Comparison of ENCODE assay signal across 4 fruit fly cellular contexts in genomic region chrX:16270795-16271194, dm6.
TF ChIP-seq lines count a peak whose summit lies in the region.

Mfe2 (plus strand) TSS chrX:16270951.

TF ChIP-seq in whole organism, adult, 20 proteins besides CTCF, POLR2A, EP300 and RAD21 (continued from another document):
- TF ChIP-seq tj (GFP tag; optimal IDR thresholded peaks at IDR 0.05; lab: Kevin White, UChicago) (peak; percentile 22), toe (GFP tag; optimal IDR thresholded peaks at IDR 0.05; lab: Kevin White, UChicago) (peak; percentile 49)
TF ChIP-seq in whole organism, adult: peak in this region for 17.

TF ChIP-seq in whole organism, embryonic, 481 proteins besides CTCF, POLR2A, EP300 and RAD21 (continued from another document and continues in another):
- peak; percentile 58 for TF ChIP-seq nmo (GFP tag; optimal IDR thresholded peaks at IDR 0.05; lab: Kevin White, UChicago)
- 0 out of 2 replicates have a peak, but pooled peaks have one; percentile 30 for TF ChIP-seq CG14014 (GFP tag; IDR thresholded peaks at IDR 0.05; lab: Robert Waterston, UW)
- no peak for TF ChIP-seq Eip74EF (GFP tag; optimal IDR thresholded peaks at IDR 0.05; lab: Kevin White, UChicago)
- no peak for TF ChIP-seq Sox100B (GFP tag; optimal IDR thresholded peaks at IDR 0.05; lab: Kevin White, UChicago)
- 0 out of 2 replicates have a peak, but pooled peaks have one; percentile 15 for TF ChIP-seq nerfin-2 (GFP tag; IDR thresholded peaks at IDR 0.05; lab: Robert Waterston, UW; ENCODE audit: partially characterized antibody)
- peak; percentile 98 for TF ChIP-seq CG10267 (tag; optimal IDR thresholded peaks at IDR 0.05; lab: Kevin White, UChicago)
- TF ChIP-seq Dref (GFP tag; IDR thresholded peaks at IDR 0.05; lab: Robert Waterston, UW), result peak; percentile 53
- peak; percentile 81 for TF ChIP-seq CG2120 (GFP tag; optimal IDR thresholded peaks at IDR 0.05; lab: Kevin White, UChicago)
- peak; percentile 28; the same call in 1 of the 2 replicates for TF ChIP-seq Drgx (GFP tag; IDR thresholded peaks at IDR 0.05; lab: Robert Waterston, UW)
- TF ChIP-seq B-H2 (GFP tag; optimal IDR thresholded peaks at IDR 0.05; lab: Kevin White, UChicago), result peak; percentile 77
- TF ChIP-seq Lhr (GFP tag; optimal IDR thresholded peaks at IDR 0.05; lab: Kevin White, UChicago), result peak; percentile 91
- TF ChIP-seq D19A (tag; optimal IDR thresholded peaks at IDR 0.05; lab: Kevin White, UChicago), result no peak
- peak; percentile 48 for TF ChIP-seq CG30020 (tag; optimal IDR thresholded peaks at IDR 0.05; lab: Kevin White, UChicago)
- TF ChIP-seq fru (optimal IDR thresholded peaks at IDR 0.05; lab: Kevin White, UChicago), result no peak
- no peak for TF ChIP-seq D19B (GFP tag; optimal IDR thresholded peaks at IDR 0.05; lab: Kevin White, UChicago)
- peak; percentile 29 for TF ChIP-seq CG10654 (GFP tag; optimal IDR thresholded peaks at IDR 0.05; lab: Kevin White, UChicago)
- no peak for TF ChIP-seq CG7987 (GFP tag; optimal IDR thresholded peaks at IDR 0.05; lab: Kevin White, UChicago)
- TF ChIP-seq ken (GFP tag; IDR thresholded peaks at IDR 0.05; lab: Robert Waterston, UW), result peak; percentile 72
- no peak for TF ChIP-seq cato (GFP tag; optimal IDR thresholded peaks at IDR 0.05; lab: Kevin White, UChicago; ENCODE audit: borderline replicate concordance)
- no peak for TF ChIP-seq CG7357 (GFP tag; IDR thresholded peaks at IDR 0.05; lab: Robert Waterston, UW)
- TF ChIP-seq MBD-R2 (GFP tag; IDR thresholded peaks at IDR 0.05; lab: Robert Waterston, UW), result peak; percentile 66
- TF ChIP-seq GATAe (GFP tag; conservative IDR thresholded peaks at IDR 0.05; lab: Robert Waterston, UW), result no peak
- no peak for TF ChIP-seq Nf-YB (GFP tag; optimal IDR thresholded peaks at IDR 0.05; lab: Kevin White, UChicago)
- peak; percentile 86 for TF ChIP-seq sob (GFP tag; IDR thresholded peaks at IDR 0.05; lab: Robert Waterston, UW)
- peak; percentile 1 for TF ChIP-seq NC2α (GFP tag; optimal IDR thresholded peaks at IDR 0.05; lab: Kevin White, UChicago)
- peak; percentile 59 for TF ChIP-seq p53 (GFP tag; optimal IDR thresholded peaks at IDR 0.05; lab: Kevin White, UChicago)
- TF ChIP-seq mirr (GFP tag; optimal IDR thresholded peaks at IDR 0.05; lab: Kevin White, UChicago), result peak; percentile 17
- peak; percentile 43 for TF ChIP-seq CG1233 (GFP tag; optimal IDR thresholded peaks at IDR 0.05; lab: Kevin White, UChicago)
- TF ChIP-seq fd3F (GFP tag; optimal IDR thresholded peaks at IDR 0.05; lab: Kevin White, UChicago), result no peak
- TF ChIP-seq Chrac-16 (GFP tag; optimal IDR thresholded peaks at IDR 0.05; lab: Kevin White, UChicago), result no peak
- TF ChIP-seq zen (tag; optimal IDR thresholded peaks at IDR 0.05; lab: Kevin White, UChicago), result peak; percentile 44
- TF ChIP-seq CG8290 (GFP tag; optimal IDR thresholded peaks at IDR 0.05; lab: Kevin White, UChicago), result peak; percentile 50
- peak; percentile 22 to 93 for TF ChIP-seq CG8290 (tag; optimal IDR thresholded peaks at IDR 0.05; lab: Kevin White, UChicago)
- peak; percentile 40; the same call in 1 of the 3 replicates for TF ChIP-seq sr (GFP tag; IDR thresholded peaks at IDR 0.05; lab: Robert Waterston, UW)
- no peak for TF ChIP-seq Optix (GFP tag; IDR thresholded peaks at IDR 0.05; lab: Robert Waterston, UW)
- peak; percentile 55; the same call in 1 of the 3 replicates for TF ChIP-seq knrl (GFP tag; IDR thresholded peaks at IDR 0.05; lab: Robert Waterston, UW; ENCODE audit: partially characterized antibody)
- TF ChIP-seq dmrt11E (tag; optimal IDR thresholded peaks at IDR 0.05; lab: Kevin White, UChicago), result no peak
- peak; percentile 36 for TF ChIP-seq unpg (GFP tag; optimal IDR thresholded peaks at IDR 0.05; lab: Kevin White, UChicago)
- no peak for TF ChIP-seq CG12299 (tag; optimal IDR thresholded peaks at IDR 0.05; lab: Kevin White, UChicago)
- peak; percentile 94 for TF ChIP-seq pzg (GFP tag; optimal IDR thresholded peaks at IDR 0.05; lab: Kevin White, UChicago)
- no peak for TF ChIP-seq CG17361 (GFP tag; IDR thresholded peaks at IDR 0.05; lab: Robert Waterston, UW)
- TF ChIP-seq CG12744 (GFP tag; optimal IDR thresholded peaks at IDR 0.05; lab: Kevin White, UChicago), result peak; percentile 54

TF ChIP-seq in whole organism, prepupa, 60 proteins besides CTCF, POLR2A, EP300 and RAD21 (continued from another document):
- peak; percentile 45 for TF ChIP-seq Hr39 (GFP tag; optimal IDR thresholded peaks at IDR 0.05; lab: Kevin White, UChicago)
- peak; percentile 42 for TF ChIP-seq esn (GFP tag; optimal IDR thresholded peaks at IDR 0.05; lab: Kevin White, UChicago)
- no peak for TF ChIP-seq fkh (GFP tag; optimal IDR thresholded peaks at IDR 0.05; lab: Kevin White, UChicago)
- no peak; the same call in 2 of the 3 replicates for TF ChIP-seq CG8119 (GFP tag; IDR thresholded peaks at IDR 0.05; lab: Robert Waterston, UW)
- no peak for TF ChIP-seq CG6792 (GFP tag; optimal IDR thresholded peaks at IDR 0.05; lab: Kevin White, UChicago)
- peak; percentile 70 for TF ChIP-seq Eip78C (GFP tag; lab: Kevin White, UChicago)
- TF ChIP-seq pdm3 (GFP tag; optimal IDR thresholded peaks at IDR 0.05; lab: Kevin White, UChicago), result no peak
- no peak for TF ChIP-seq Lpt (GFP tag; optimal IDR thresholded peaks at IDR 0.05; lab: Kevin White, UChicago)
- TF ChIP-seq CG7368 (GFP tag; optimal IDR thresholded peaks at IDR 0.05; lab: Kevin White, UChicago), result peak; percentile 40
- peak; percentile 20 for TF ChIP-seq CG3032 (tag; optimal IDR thresholded peaks at IDR 0.05; lab: Kevin White, UChicago)
- no peak for TF ChIP-seq Blimp-1 (GFP tag; optimal IDR thresholded peaks at IDR 0.05; lab: Kevin White, UChicago)
- no peak for TF ChIP-seq CG11762 (GFP tag; optimal IDR thresholded peaks at IDR 0.05; lab: Kevin White, UChicago; ENCODE audit: insufficient read depth)
- TF ChIP-seq achi (GFP tag; optimal IDR thresholded peaks at IDR 0.05; lab: Kevin White, UChicago), result no peak
- TF ChIP-seq CG34406 (GFP tag; optimal IDR thresholded peaks at IDR 0.05; lab: Kevin White, UChicago), result no peak
- TF ChIP-seq Eip75B (GFP tag; optimal IDR thresholded peaks at IDR 0.05; lab: Kevin White, UChicago), result peak; percentile 8
- TF ChIP-seq Ets96B (tag; optimal IDR thresholded peaks at IDR 0.05; lab: Kevin White, UChicago), result peak; percentile 24
- TF ChIP-seq fd85E (GFP tag; optimal IDR thresholded peaks at IDR 0.05; lab: Kevin White, UChicago), result peak; percentile 13
- no peak for TF ChIP-seq fd59A (GFP tag; optimal IDR thresholded peaks at IDR 0.05; lab: Kevin White, UChicago)
- peak; percentile 43; the same call in 1 of the 3 replicates for TF ChIP-seq eg (GFP tag; IDR thresholded peaks at IDR 0.05; lab: Robert Waterston, UW)
- peak; percentile 35 for TF ChIP-seq cyc (GFP tag; optimal IDR thresholded peaks at IDR 0.05; lab: Kevin White, UChicago)
- TF ChIP-seq CG6276 (GFP tag; optimal IDR thresholded peaks at IDR 0.05; lab: Kevin White, UChicago), result peak; percentile 70
- TF ChIP-seq CG32006 (GFP tag; optimal IDR thresholded peaks at IDR 0.05; lab: Kevin White, UChicago), result no peak
- no peak for TF ChIP-seq Sox102F (GFP tag; optimal IDR thresholded peaks at IDR 0.05; lab: Kevin White, UChicago)
- TF ChIP-seq dsx (GFP tag; optimal IDR thresholded peaks at IDR 0.05; lab: Kevin White, UChicago; ENCODE audit: poor library complexity, severe bottlenecking), result peak; percentile 42
- peak; percentile 37 for TF ChIP-seq vri (GFP tag; optimal IDR thresholded peaks at IDR 0.05; lab: Kevin White, UChicago)
- TF ChIP-seq CG4318 (GFP tag; optimal IDR thresholded peaks at IDR 0.05; lab: Kevin White, UChicago), result no peak
- peak; percentile 46 for TF ChIP-seq CG3919 (GFP tag; optimal IDR thresholded peaks at IDR 0.05; lab: Kevin White, UChicago)
- TF ChIP-seq CG9139 (GFP tag; optimal IDR thresholded peaks at IDR 0.05; lab: Kevin White, UChicago), result peak; percentile 76
- TF ChIP-seq Met (GFP tag; optimal IDR thresholded peaks at IDR 0.05; lab: Kevin White, UChicago), result peak; percentile 6
- TF ChIP-seq spab (GFP tag; optimal IDR thresholded peaks at IDR 0.05; lab: Kevin White, UChicago), result peak; percentile 31
- TF ChIP-seq CG10669 (GFP tag; optimal IDR thresholded peaks at IDR 0.05; lab: Kevin White, UChicago), result peak; percentile 42
- TF ChIP-seq Ets21C (GFP tag; optimal IDR thresholded peaks at IDR 0.05; lab: Kevin White, UChicago), result peak; percentile 16
- TF ChIP-seq CG15336 (GFP tag; IDR thresholded peaks at IDR 0.05; lab: Robert Waterston, UW), result 0 out of 2 replicates have a peak, but pooled peaks have one; percentile 35
- peak; percentile 17 for TF ChIP-seq Sox14 (GFP tag; optimal IDR thresholded peaks at IDR 0.05; lab: Kevin White, UChicago)
- TF ChIP-seq net (GFP tag; optimal IDR thresholded peaks at IDR 0.05; lab: Kevin White, UChicago), result peak; percentile 50
- TF ChIP-seq svp (GFP tag; lab: Kevin White, UChicago), result peak; percentile 89
- TF ChIP-seq lz (GFP tag; optimal IDR thresholded peaks at IDR 0.05; lab: Kevin White, UChicago), result peak; percentile 12
- TF ChIP-seq CG11294 (GFP tag; IDR thresholded peaks at IDR 0.05; lab: Robert Waterston, UW), result no peak
- no peak for TF ChIP-seq Gug (GFP tag; IDR thresholded peaks at IDR 0.05; lab: Robert Waterston, UW)
- TF ChIP-seq CG11902 (GFP tag; optimal IDR thresholded peaks at IDR 0.05; lab: Kevin White, UChicago), result no peak
TF ChIP-seq in whole organism, prepupa: peak in this region for 32.

TF ChIP-seq in whole organism, wandering third instar larva, 38 proteins besides CTCF, POLR2A, EP300 and RAD21 (continued from another document):
- TF ChIP-seq br (GFP tag; optimal IDR thresholded peaks at IDR 0.05; lab: Kevin White, UChicago) (peak; percentile 40), rgr (GFP tag; optimal IDR thresholded peaks at IDR 0.05; lab: Kevin White, UChicago) (peak; percentile 66), sv (GFP tag; optimal IDR thresholded peaks at IDR 0.05; lab: Kevin White, UChicago) (peak; percentile 19), CG9705 (GFP tag; optimal IDR thresholded peaks at IDR 0.05; lab: Kevin White, UChicago) (peak; percentile 37), usp (GFP tag; optimal IDR thresholded peaks at IDR 0.05; lab: Kevin White, UChicago) (no peak), fru (GFP tag; optimal IDR thresholded peaks at IDR 0.05; lab: Kevin White, UChicago) (peak; percentile 39), dl (GFP tag; optimal IDR thresholded peaks at IDR 0.05; lab: Kevin White, UChicago; ENCODE audit: insufficient read depth in 1 of 2, partially characterized antibody in 2 of 2) (no peak), HLH106 (tag; optimal IDR thresholded peaks at IDR 0.05; lab: Kevin White, UChicago) (peak; percentile 43), Jra (GFP tag; optimal IDR thresholded peaks at IDR 0.05; lab: Kevin White, UChicago) (peak; percentile 31), CrebA (GFP tag; optimal IDR thresholded peaks at IDR 0.05; lab: Kevin White, UChicago; ENCODE audit: borderline replicate concordance) (no peak), ey (GFP tag; optimal IDR thresholded peaks at IDR 0.05; lab: Kevin White, UChicago) (peak; percentile 23), CG32264 (GFP tag; optimal IDR thresholded peaks at IDR 0.05; lab: Kevin White, UChicago) (no peak), Sp1 (GFP tag; optimal IDR thresholded peaks at IDR 0.05; lab: Kevin White, UChicago) (peak; percentile 43), Dif (GFP tag; optimal IDR thresholded peaks at IDR 0.05; lab: Kevin White, UChicago; ENCODE audit: partially characterized antibody) (no peak), lola (GFP tag; optimal IDR thresholded peaks at IDR 0.05; lab: Kevin White, UChicago) (no peak)
